Worm (Caenorhabditis elegans): ENCODE measurements around the gene C25E10.13.

Gene C25E10.13

ce11 chrV:9047555-9048049 lies 11.9 kb upstream of the C25E10.13 start, which contains the start of gene C25E10.17:
C25E10.17 (minus strand) TSS chrV:9047605.
- TF ChIP-seq die-1 (tag; optimal IDR thresholded peaks at IDR 0.05) (no peak), snpc-4 (GFP tag; optimal IDR thresholded peaks at IDR 0.05) (no peak), snpc-4 (tag; optimal IDR thresholded peaks at IDR 0.05) (no peak), hmg-20 (GFP tag; IDR thresholded peaks at IDR 0.05) (no peak), ceh-100 (GFP tag; IDR thresholded peaks at IDR 0.05) (no peak), zim-3 (tag; optimal IDR thresholded peaks at IDR 0.05) (no peak), lin-26 (GFP tag; IDR thresholded peaks at IDR 0.05) (no peak), mxl-1 (tag; optimal IDR thresholded peaks at IDR 0.05) (no peak), pbrm-1 (GFP tag; IDR thresholded peaks at IDR 0.05) (no peak), attf-5 (GFP tag; optimal IDR thresholded peaks at IDR 0.05) (no peak), Y79H2A.3 (GFP tag; conservative IDR thresholded peaks at IDR 0.05) (no peak), T26A5.8 (tag; optimal IDR thresholded peaks at IDR 0.05) (no peak), nhr-27 (tag; optimal IDR thresholded peaks at IDR 0.05) (no peak), F22D6.2 (tag; optimal IDR thresholded peaks at IDR 0.05) (no peak), nfyb-1 (GFP tag; IDR thresholded peaks at IDR 0.05) (no peak), ama-1 (optimal IDR thresholded peaks at IDR 0.05) (no peak), ama-1 (GFP tag; optimal IDR thresholded peaks at IDR 0.05) (no peak)

- TF ChIP-seq repo-1 (tag; optimal IDR thresholded peaks at IDR 0.05) = no peak
- TF ChIP-seq let-526 (GFP tag; IDR thresholded peaks at IDR 0.05) = no peak
- TF ChIP-seq hmg-20 (GFP tag; IDR thresholded peaks at IDR 0.05) = no peak
- TF ChIP-seq attf-5 (GFP tag; optimal IDR thresholded peaks at IDR 0.05) = no peak
- no peak for TF ChIP-seq lin-54 (GFP tag; optimal IDR thresholded peaks at IDR 0.05)
- no peak for TF ChIP-seq die-1 (tag; optimal IDR thresholded peaks at IDR 0.05)
- no peak for TF ChIP-seq ceh-40 (GFP tag; IDR thresholded peaks at IDR 0.05)
- no peak for TF ChIP-seq unc-62 (GFP tag; optimal IDR thresholded peaks at IDR 0.05)
Measured at ce11 chrV:9049271-9049670, 10.3 kb upstream of the C25E10.13 start.

ce11 chrV:9051100-9051499 lies 8.4 kb upstream of the C25E10.13 start, which contains the start of gene C25E10.7:
C25E10.7 (minus strand) TSS chrV:9051200.
- TF ChIP-seq pha-4 (tag; optimal IDR thresholded peaks at IDR 0.05) (no peak), B0035.1 (tag; optimal IDR thresholded peaks at IDR 0.05) (no peak), F49E8.2 (tag; optimal IDR thresholded peaks at IDR 0.05; ENCODE audit: insufficient read depth) (no peak), him-1 (tag; optimal IDR thresholded peaks at IDR 0.05) (no peak), F57A8.1 (GFP tag; optimal IDR thresholded peaks at IDR 0.05) (no peak), F57C9.4 (tag; optimal IDR thresholded peaks at IDR 0.05) (no peak)

ce11 chrV:9053235-9053634 lies 6.3 kb upstream of the C25E10.13 start:
- TF ChIP-seq dpff-1 (tag; optimal IDR thresholded peaks at IDR 0.05) = no peak
- TF ChIP-seq rpc-1 (optimal IDR thresholded peaks at IDR 0.05) = no peak
- TF ChIP-seq rpc-1 (tag; optimal IDR thresholded peaks at IDR 0.05) = no peak
- no peak for TF ChIP-seq lsy-27 (tag; optimal IDR thresholded peaks at IDR 0.05; ENCODE audit: borderline replicate concordance, insufficient read depth)
- no peak for TF ChIP-seq unc-130 (GFP tag; optimal IDR thresholded peaks at IDR 0.05)
- no peak for TF ChIP-seq Y56A3A.18 (GFP tag; IDR thresholded peaks at IDR 0.05)

- no peak for TF ChIP-seq nfyb-1 (GFP tag; IDR thresholded peaks at IDR 0.05)
- no peak for TF ChIP-seq rec-8 (tag; optimal IDR thresholded peaks at IDR 0.05)
- TF ChIP-seq lin-40 (tag; optimal IDR thresholded peaks at IDR 0.05) = no peak
- TF ChIP-seq snpc-1.3 (tag; optimal IDR thresholded peaks at IDR 0.05; ENCODE audit: insufficient read depth) = no peak
- no peak for TF ChIP-seq nhr-27 (tag; optimal IDR thresholded peaks at IDR 0.05)
- no peak for TF ChIP-seq rcor-1 (GFP tag; IDR thresholded peaks at IDR 0.05)
- TF ChIP-seq B0019.2 (GFP tag; conservative IDR thresholded peaks at IDR 0.05) = no peak
- no peak for TF ChIP-seq attf-5 (GFP tag; optimal IDR thresholded peaks at IDR 0.05)
Measured at ce11 chrV:9053969-9054368, 5.6 kb upstream of the C25E10.13 start, which contains the start of gene C25E10.8. C25E10.8 (minus strand) TSS chrV:9054069.
